Fruit fly (Drosophila melanogaster) whole organism, embryonic: ENCODE results near the gene Dnai2.

Source experiments
- Blimp-1 ChIP-seq: fragments of 200-800 bp; sonication (Bioruptor generic); optimal IDR thresholded peaks from 3 replicates; lab custom pipeline; 2018; ENCODE audit warnings: missing biosample characterization, missing genetic modification characterization, mild to moderate bottlenecking, moderate library complexity, missing genetic modification reagents
- Bteb2 ChIP-seq: fragments of 200-800 bp; sonication (Bioruptor generic); optimal IDR thresholded peaks from 2 replicates; lab custom pipeline; 2016; ENCODE audit warnings: missing biosample characterization, missing genetic modification characterization
- CG10366 ChIP-seq: fragments of 200-800 bp; sonication (Bioruptor generic); IDR thresholded peaks from 2 replicates; pipeline ENCODE4 v1.3.6; 2022; ENCODE audit warnings: missing biosample characterization, missing genetic modification characterization
- CG10959 ChIP-seq: fragments of 200-800 bp; sonication (Bioruptor generic); IDR thresholded peaks from 2 replicates; pipeline ENCODE4 v1.3.6; 2022; ENCODE audit warnings: missing biosample characterization, missing genetic modification characterization
- CG11398 ChIP-seq: fragments of 200-800 bp; sonication (Bioruptor generic); optimal IDR thresholded peaks from 2 replicates; lab custom pipeline; 2016; ENCODE audit warnings: missing biosample characterization, missing genetic modification characterization
- CG11723 ChIP-seq: fragments of 200-800 bp; sonication (Bioruptor generic); optimal IDR thresholded peaks from 2 replicates; lab custom pipeline; 2017; ENCODE audit warnings: missing biosample characterization, mild to moderate bottlenecking, missing genetic modification characterization
- CG13424 ChIP-seq: fragments of 200-800 bp; sonication (Bioruptor generic); optimal IDR thresholded peaks from 2 replicates; lab custom pipeline; 2019; ENCODE audit warnings: missing biosample characterization, mild to moderate bottlenecking, missing genetic modification characterization, moderate library complexity
- CG16779 ChIP-seq: fragments of 200-800 bp; sonication (Bioruptor generic); IDR thresholded peaks from 2 replicates; pipeline ENCODE4 v1.3.6; 2022; ENCODE audit warnings: missing biosample characterization, missing genetic modification characterization
- CG17186 ChIP-seq: fragments of 200-800 bp; sonication (Bioruptor generic); optimal IDR thresholded peaks from 3 replicates; lab custom pipeline; 2017; ENCODE audit warnings: missing biosample characterization, missing genetic modification reagents, missing genetic modification characterization
- CG17568 ChIP-seq: fragments of 200-800 bp; sonication (Bioruptor generic); optimal IDR thresholded peaks from 2 replicates; lab custom pipeline; 2018; ENCODE audit warnings: missing biosample characterization, mild to moderate bottlenecking, missing genetic modification characterization, moderate library complexity
- CG17829 ChIP-seq: fragments of 200-800 bp; optimal IDR thresholded peaks from 2 replicates; lab custom pipeline; 2019; ENCODE audit warnings: missing biosample characterization, mild to moderate bottlenecking, missing genetic modification characterization, moderate library complexity
- CG31441 ChIP-seq: fragments of 200-800 bp; sonication (Bioruptor generic); IDR thresholded peaks from 2 replicates; pipeline ENCODE4 v1.3.6; 2022; ENCODE audit warnings: missing biosample characterization, missing genetic modification characterization
- CG33213 ChIP-seq: fragments of 200-800 bp; sonication (Bioruptor generic); optimal IDR thresholded peaks from 3 replicates; lab custom pipeline; 2016; ENCODE audit warnings: missing biosample characterization, missing genetic modification characterization
- CG42726 ChIP-seq: fragments of 200-800 bp; sonication (Bioruptor generic); IDR thresholded peaks from 2 replicates; pipeline ENCODE4 v1.3.6; 2022; ENCODE audit warnings: missing biosample characterization, missing genetic modification characterization; ENCODE audit not compliant: partially characterized antibody
- CG4820 ChIP-seq: fragments of 200-800 bp; sonication (Bioruptor generic); optimal IDR thresholded peaks from 3 replicates; lab custom pipeline; 2016; ENCODE audit warnings: missing biosample characterization, missing genetic modification characterization
- CG6791 ChIP-seq: fragments of 200-800 bp; sonication (Bioruptor generic); IDR thresholded peaks from 3 replicates; pipeline ENCODE4 v1.3.6; 2022; ENCODE audit warnings: missing biosample characterization, missing genetic modification characterization; ENCODE audit not compliant: partially characterized antibody
- CG6813 ChIP-seq: fragments of 200-800 bp; sonication (Bioruptor generic); optimal IDR thresholded peaks from 2 replicates; lab custom pipeline; 2017; ENCODE audit warnings: missing biosample characterization, missing genetic modification characterization, mild to moderate bottlenecking, moderate library complexity, missing genetic modification reagents
- D19A ChIP-seq: fragments of 200-800 bp; optimal IDR thresholded peaks from 3 replicates; lab custom pipeline; 2019; ENCODE audit warnings: missing biosample characterization, mild to moderate bottlenecking, missing genetic modification characterization, moderate library complexity
- HHEX ChIP-seq: fragments of 200-800 bp; sonication (Bioruptor generic); optimal IDR thresholded peaks from 3 replicates; lab custom pipeline; 2017; ENCODE audit warnings: missing biosample characterization, mild to moderate bottlenecking, missing genetic modification characterization, missing genetic modification reagents
- Hr78 ChIP-seq, 2 experiments: fragments of 200-800 bp in 1 of 2; fragments of >200 bp in 1 of 2; sonication (Bioruptor generic) in 1 of 2; optimal IDR thresholded peaks; 2 replicates each; lab custom pipeline; 2017 to 2019; ENCODE audit warnings: missing biosample characterization in 2 of 2, missing genetic modification characterization in 2 of 2, mild to moderate bottlenecking in 1 of 2, moderate library complexity in 1 of 2
- MESR4 ChIP-seq: fragments of 200-800 bp; sonication (Bioruptor generic); optimal IDR thresholded peaks from 2 replicates; lab custom pipeline; 2018; ENCODE audit warnings: missing biosample characterization, mild to moderate bottlenecking, missing genetic modification characterization, moderate library complexity
- Myb ChIP-seq: fragments of 200-800 bp; sonication (Bioruptor generic); optimal IDR thresholded peaks from 2 replicates; lab custom pipeline; 2016; ENCODE audit warnings: missing biosample characterization, missing genetic modification characterization
- NFAT ChIP-seq: fragments of 200-800 bp; sonication (Bioruptor generic); IDR thresholded peaks from 2 replicates; pipeline ENCODE4 v1.3.6; 2022; ENCODE audit warnings: missing biosample characterization, missing genetic modification characterization
- Nf-YB ChIP-seq: fragments of 200-800 bp; sonication (Bioruptor generic); optimal IDR thresholded peaks from 3 replicates; lab custom pipeline; 2019; ENCODE audit warnings: missing biosample characterization, mild to moderate bottlenecking, missing genetic modification characterization, moderate library complexity
- Nf-YC ChIP-seq: fragments of 200-800 bp; optimal IDR thresholded peaks from 3 replicates; lab custom pipeline; 2019; ENCODE audit warnings: missing biosample characterization, mild to moderate bottlenecking, missing genetic modification characterization, moderate library complexity
- Pdp1 ChIP-seq, 2 experiments: fragments of 200-800 bp; sonication (Bioruptor generic); optimal IDR thresholded peaks; 3 replicates each; lab custom pipeline; 2016; ENCODE audit warnings: missing biosample characterization in 2 of 2, missing genetic modification characterization in 2 of 2, mild to moderate bottlenecking in 1 of 2, moderate library complexity in 1 of 2
- Trl ChIP-seq, 3 experiments: fragments of >200 bp in 2 of 3; fragments of 200-800 bp in 1 of 3; sonication (Bioruptor generic) in 1 of 3; optimal IDR thresholded peaks; 2 replicates in 1 of 3; 3 replicates in 2 of 3; lab custom pipeline; 2016 to 2017; ENCODE audit warnings: missing biosample characterization in 1 of 3, missing genetic modification characterization in 1 of 3
- amos ChIP-seq: fragments of 200-800 bp; sonication (Bioruptor generic); IDR thresholded peaks from 2 replicates; pipeline ENCODE4 v1.3.6; 2022; ENCODE audit warnings: missing biosample characterization, missing genetic modification characterization; ENCODE audit not compliant: partially characterized antibody
- chinmo ChIP-seq: fragments of 200-800 bp; sonication (Bioruptor generic); IDR thresholded peaks from 4 replicates; pipeline ENCODE4 v1.3.6; 2022; ENCODE audit warnings: missing biosample characterization, missing genetic modification characterization; ENCODE audit not compliant: partially characterized antibody
- cwo ChIP-seq: fragments of 200-800 bp; sonication (Bioruptor generic); optimal IDR thresholded peaks from 3 replicates; lab custom pipeline; 2017; ENCODE audit warnings: missing biosample characterization, missing genetic modification characterization, mild to moderate bottlenecking, moderate library complexity, missing genetic modification reagents
- exex ChIP-seq: fragments of 200-800 bp; sonication (Bioruptor generic); optimal IDR thresholded peaks from 4 replicates; lab custom pipeline; 2018; ENCODE audit warnings: missing biosample characterization, mild to moderate bottlenecking, missing genetic modification characterization, moderate library complexity
- fd102C ChIP-seq: fragments of 200-800 bp; sonication (Bioruptor generic); optimal IDR thresholded peaks from 2 replicates; lab custom pipeline; 2018; ENCODE audit warnings: missing biosample characterization, mild to moderate bottlenecking, missing genetic modification characterization, moderate library complexity
- gcm ChIP-seq: fragments of 200-800 bp; sonication (Bioruptor generic); optimal IDR thresholded peaks from 2 replicates; lab custom pipeline; 2019; ENCODE audit warnings: missing biosample characterization, mild to moderate bottlenecking, missing genetic modification characterization, moderate library complexity
- gro ChIP-seq: fragments of 200-800 bp; sonication (Bioruptor generic); optimal IDR thresholded peaks from 2 replicates; lab custom pipeline; 2016; ENCODE audit warnings: missing biosample characterization, missing genetic modification characterization
- her ChIP-seq: fragments of 200-800 bp; sonication (Bioruptor generic); optimal IDR thresholded peaks from 2 replicates; lab custom pipeline; 2016; ENCODE audit warnings: missing biosample characterization, missing genetic modification characterization
- lilli ChIP-seq: fragments of 200-800 bp; sonication (Bioruptor generic); optimal IDR thresholded peaks from 3 replicates; lab custom pipeline; 2016; ENCODE audit warnings: missing biosample characterization, missing genetic modification characterization
- nerfin-1 ChIP-seq: fragments of 200-800 bp; sonication (Bioruptor generic); optimal IDR thresholded peaks from 3 replicates; lab custom pipeline; 2019; ENCODE audit warnings: missing biosample characterization, mild to moderate bottlenecking, missing genetic modification characterization, moderate library complexity
- nmo ChIP-seq: fragments of 200-800 bp; sonication (Bioruptor generic); optimal IDR thresholded peaks from 2 replicates; lab custom pipeline; 2018; ENCODE audit warnings: missing biosample characterization, mild to moderate bottlenecking, missing genetic modification characterization, moderate library complexity
- p53 ChIP-seq: fragments of 200-800 bp; sonication (Bioruptor generic); optimal IDR thresholded peaks from 2 replicates; lab custom pipeline; 2016; ENCODE audit warnings: missing biosample characterization, missing genetic modification characterization
- pfk ChIP-seq: fragments of 200-800 bp; sonication (Bioruptor generic); optimal IDR thresholded peaks from 2 replicates; lab custom pipeline; 2018; ENCODE audit warnings: missing biosample characterization, mild to moderate bottlenecking, missing genetic modification characterization, moderate library complexity
- repo ChIP-seq: fragments of 200-800 bp; sonication (Bioruptor generic); optimal IDR thresholded peaks from 2 replicates; lab custom pipeline; 2016; ENCODE audit warnings: missing biosample characterization, missing genetic modification characterization
- scrt ChIP-seq: fragments of 200-800 bp; sonication (Bioruptor generic); optimal IDR thresholded peaks from 2 replicates; lab custom pipeline; 2018; ENCODE audit warnings: missing biosample characterization, mild to moderate bottlenecking, missing genetic modification characterization, moderate library complexity
- sob ChIP-seq: fragments of 200-800 bp; sonication (Bioruptor generic); IDR thresholded peaks from 2 replicates; pipeline ENCODE4 v1.3.6; 2022; ENCODE audit warnings: missing biosample characterization, missing genetic modification characterization
- ssp ChIP-seq: fragments of 200-800 bp; sonication (Bioruptor generic); IDR thresholded peaks from 2 replicates; pipeline ENCODE4 v1.3.6; 2022; ENCODE audit warnings: missing biosample characterization, missing genetic modification characterization
- toy ChIP-seq: fragments of 200-800 bp; sonication (Bioruptor generic); IDR thresholded peaks from 2 replicates; pipeline ENCODE4 v1.3.6; 2022; ENCODE audit warnings: missing biosample characterization, missing genetic modification characterization
- wdn ChIP-seq: fragments of 200-800 bp; sonication (Bioruptor generic); IDR thresholded peaks from 2 replicates; pipeline ENCODE4 v1.3.6; 2022; ENCODE audit warnings: missing biosample characterization, missing genetic modification characterization

The Dnai2 gene

DNA sequence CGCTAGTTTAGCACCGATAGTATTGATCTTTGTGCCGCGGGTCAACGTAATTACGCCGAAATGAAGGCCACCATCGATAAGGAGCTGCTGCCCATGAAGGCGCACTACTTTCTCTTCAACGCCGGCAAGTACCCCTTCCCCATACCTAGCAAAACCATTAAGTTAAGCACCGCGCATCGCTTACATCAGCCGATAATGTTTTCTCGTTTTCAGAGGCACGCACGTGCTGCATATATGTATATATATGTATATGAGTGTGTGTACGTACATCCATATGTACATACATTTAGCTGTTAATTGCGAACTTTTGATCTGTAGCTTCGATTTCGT is 14.6 kb downstream of the Dnai2 start:
- TF ChIP-seq nmo (GFP tag; lab: Kevin White, UChicago) (no peak), Pdp1 (GFP tag; optimal IDR thresholded peaks at IDR 0.05; lab: Kevin White, UChicago) (peak in 1 of 2 experiments; percentile 80), Hr78 (GFP tag; optimal IDR thresholded peaks at IDR 0.05; lab: Kevin White, UChicago) (peak in 1 of 2 experiments; percentile 43), chinmo (GFP tag; lab: Robert Waterston, UW) (0 out of 4 replicates have a peak, but pooled peaks have one; percentile 20), cwo (peak; percentile 71)

DNA sequence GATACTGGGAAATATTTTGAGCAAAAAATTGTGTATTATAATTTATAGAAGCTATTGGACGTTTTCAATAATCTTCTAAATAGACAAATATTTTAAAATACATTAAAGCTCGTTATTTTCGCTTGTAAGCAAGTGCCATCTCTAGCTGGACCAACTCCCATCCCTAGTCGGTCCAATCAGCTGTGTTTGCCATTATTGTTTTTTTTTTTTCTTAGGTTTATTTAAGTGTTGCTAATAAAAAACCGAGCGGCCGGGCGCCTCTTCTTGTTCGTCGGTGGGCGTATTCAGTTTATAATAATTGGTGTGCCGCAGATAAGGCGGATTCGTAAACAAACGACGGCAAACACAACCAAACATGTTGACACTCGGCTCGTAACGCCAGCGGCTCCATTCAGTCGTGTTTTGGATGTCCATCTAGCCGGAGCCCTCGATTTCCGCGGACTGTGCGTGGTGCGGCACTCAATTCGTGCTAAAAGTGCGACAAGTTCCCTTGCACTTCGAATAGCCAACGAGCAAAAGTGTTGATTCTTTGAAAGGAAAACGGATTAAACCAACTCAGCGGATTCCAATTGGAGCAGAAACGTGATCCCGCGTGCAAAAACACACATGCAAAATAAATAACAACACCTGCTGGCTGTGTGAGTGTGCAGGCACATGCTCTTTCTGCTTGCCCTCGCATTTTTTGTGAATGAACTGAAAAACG is 15.1 kb downstream of the Dnai2 start, which contains the start of gene Sugb:
Gene Sugb, plus strand, starts transcription at position 162 of the 703 bp plus-strand sequence.
- peak; percentile 58 for TF ChIP-seq CG17829 (tag; lab: Kevin White, UChicago)
- TF ChIP-seq ssp (GFP tag; lab: Robert Waterston, UW), result 0 out of 2 replicates have a peak, but pooled peaks have one; percentile 12
- TF ChIP-seq sob, result peak; percentile 79
- TF ChIP-seq NFAT (GFP tag; lab: Robert Waterston, UW), result peak; percentile 77
- TF ChIP-seq Bteb2 (GFP tag; lab: Kevin White, UChicago), result peak; percentile 74
- peak; percentile 72 for TF ChIP-seq CG13424 (tag; lab: Kevin White, UChicago)
- TF ChIP-seq D19A (tag; lab: Kevin White, UChicago), result peak; percentile 19
- peak; percentile 68 for TF ChIP-seq gro (GFP tag; lab: Kevin White, UChicago)
- peak; percentile 41 for TF ChIP-seq Myb (GFP tag; lab: Kevin White, UChicago)
- TF ChIP-seq Nf-YC (tag; lab: Kevin White, UChicago), result peak; percentile 64
- peak; percentile 26 for TF ChIP-seq Blimp-1
- no peak for TF ChIP-seq her (GFP tag; lab: Kevin White, UChicago)
- no peak for TF ChIP-seq p53 (GFP tag; lab: Kevin White, UChicago)
- no peak for TF ChIP-seq CG16779 (GFP tag; lab: Robert Waterston, UW)
- TF ChIP-seq CG33213 (GFP tag; lab: Kevin White, UChicago), result peak; percentile 24
- peak; percentile 36 for TF ChIP-seq pfk (GFP tag; lab: Kevin White, UChicago)
- TF ChIP-seq scrt (GFP tag; lab: Kevin White, UChicago), result peak; percentile 39
- no peak for TF ChIP-seq fd102C
- TF ChIP-seq CG11723 (GFP tag; lab: Kevin White, UChicago), result peak; percentile 61
- peak; percentile 57 for TF ChIP-seq Nf-YB
- TF ChIP-seq CG10366 (GFP tag; lab: Robert Waterston, UW), result peak; percentile 40; the same call in 1 of the 2 replicates
- TF ChIP-seq toy (GFP tag; lab: Robert Waterston, UW), result no peak
- no peak for TF ChIP-seq nerfin-1 (tag; lab: Kevin White, UChicago)
- peak; percentile 65; the same call in 1 of the 2 replicates for TF ChIP-seq amos (GFP tag; lab: Robert Waterston, UW)
- peak; percentile 52 for TF ChIP-seq nmo (GFP tag; lab: Kevin White, UChicago)
- no peak for TF ChIP-seq CG42726
- no peak for TF ChIP-seq Trl (optimal IDR thresholded peaks at IDR 0.05; lab: Kevin White, UChicago)
- TF ChIP-seq Trl (GFP tag; optimal IDR thresholded peaks at IDR 0.05; lab: Kevin White, UChicago), result peak; percentile 4
- peak; percentile 10 for TF ChIP-seq MESR4 (GFP tag; lab: Kevin White, UChicago)
- peak; percentile 61 for TF ChIP-seq CG17568 (GFP tag; lab: Kevin White, UChicago)
- TF ChIP-seq CG17186 (GFP tag; lab: Kevin White, UChicago), result no peak
- no peak for TF ChIP-seq repo
- TF ChIP-seq CG6791, result no peak
- TF ChIP-seq lilli (GFP tag; lab: Kevin White, UChicago), result peak; percentile 83
- TF ChIP-seq wdn (GFP tag; lab: Robert Waterston, UW), result no peak
- peak; percentile 42 for TF ChIP-seq CG6813 (GFP tag; lab: Kevin White, UChicago)
- TF ChIP-seq CG4820, result no peak
- TF ChIP-seq HHEX (GFP tag; lab: Kevin White, UChicago), result peak; percentile 9
- TF ChIP-seq CG31441 (GFP tag; lab: Robert Waterston, UW), result peak; percentile 28; the same call in 1 of the 2 replicates
- TF ChIP-seq exex (tag; lab: Kevin White, UChicago), result peak; percentile 79
- no peak for TF ChIP-seq CG10959 (GFP tag; lab: Robert Waterston, UW)
- TF ChIP-seq CG11398 (GFP tag; lab: Kevin White, UChicago), result no peak
- peak; percentile 59 for TF ChIP-seq gcm (GFP tag; lab: Kevin White, UChicago)
